Fruit fly (Drosophila melanogaster): ENCODE measurements around the gene CG31516.

dm6 chr3R:4190160-4190559 lies 29.8 kb downstream of the CG31516 start, which contains the start of gene Dsk:
- TF ChIP-seq CG8478 (optimal IDR thresholded peaks at IDR 0.05): no peak
- TF ChIP-seq pan (optimal IDR thresholded peaks at IDR 0.05): no peak
- no peak for TF ChIP-seq psq (optimal IDR thresholded peaks at IDR 0.05)
- TF ChIP-seq EcR (GFP tag; optimal IDR thresholded peaks at IDR 0.05): no peak

All from whole organism.